Worm (Caenorhabditis elegans) whole organism, young adult: ENCODE results near the gene amt-4.

Source experiments
- F10E7.11 ChIP-seq: sonication (generic microtip); optimal IDR thresholded peaks from 2 replicates; lab custom pipeline; 2017; ENCODE audit warnings: mild to moderate bottlenecking, missing genetic modification characterization, moderate library complexity, missing compliant biosample characterization
- Y53F4B.3 ChIP-seq: fragments of 200-800 bp; sonication (Bioruptor generic); IDR thresholded peaks from 2 replicates; pipeline ENCODE4 v1.3.6; 2022; ENCODE audit warnings: missing genetic modification reagents, missing genetic modification characterization, missing compliant biosample characterization
- pha-4 ChIP-seq: fragments of 150-350 bp; sonication (generic microtip); optimal IDR thresholded peaks from 2 replicates; lab custom pipeline; 2014; ENCODE audit warnings: missing biosample characterization, missing genetic modification reagents, missing genetic modification characterization

ce11 chrX:4605828-4606227, 40.7 kb downstream of the amt-4 start, which contains the start of gene spat-3:
- TF ChIP-seq Y53F4B.3 (GFP tag; lab: Robert Waterston, UW) (no peak), F10E7.11 (tag; lab: Kevin White, UChicago) (no peak), pha-4 (tag; lab: Kevin White, UChicago) (no peak)
